Worm (Caenorhabditis elegans): Measurements from ENCODE around the gene C02F5.14.
A peak's percentile ranks its signal among the peaks of the same experiment; 100 is the strongest.

Gene C02F5.14

ce11 chrIII:8201760-8202159 lies 33.6 kb downstream of the C02F5.14 start (continued):
- TF ChIP-seq lin-13 (GFP tag; optimal IDR thresholded peaks at IDR 0.05) (no peak), jun-1 (tag; optimal IDR thresholded peaks at IDR 0.05) (no peak), unc-130 (tag; optimal IDR thresholded peaks at IDR 0.05) (no peak), grh-1 (GFP tag; IDR thresholded peaks at IDR 0.05) (no peak), fkh-8 (tag; optimal IDR thresholded peaks at IDR 0.05) (peak; percentile 79), ces-1 (GFP tag; optimal IDR thresholded peaks at IDR 0.05) (no peak), C04F5.9 (tag; optimal IDR thresholded peaks at IDR 0.05) (no peak), swsn-7 (tag; optimal IDR thresholded peaks at IDR 0.05) (peak; percentile 56), lin-35 (GFP tag; optimal IDR thresholded peaks at IDR 0.05) (peak in 1 of 2 experiments; percentile 51), lir-3 (tag; optimal IDR thresholded peaks at IDR 0.05; ENCODE audit: poor library complexity) (peak; percentile 19), nhr-76 (tag; optimal IDR thresholded peaks at IDR 0.05) (no peak), lin-39 (tag; optimal IDR thresholded peaks at IDR 0.05) (no peak), hlh-17 (GFP tag; optimal IDR thresholded peaks at IDR 0.05; ENCODE audit: borderline replicate concordance) (no peak), lin-14 (GFP tag; optimal IDR thresholded peaks at IDR 0.05) (peak; percentile 94), pqm-1 (tag; optimal IDR thresholded peaks at IDR 0.05) (no peak), snpc-4 (tag; optimal IDR thresholded peaks at IDR 0.05) (no peak), unc-30 (tag; optimal IDR thresholded peaks at IDR 0.05) (no peak), nhr-28 (tag; optimal IDR thresholded peaks at IDR 0.05) (no peak), ceh-90 (tag; optimal IDR thresholded peaks at IDR 0.05) (no peak), skn-1 (tag; optimal IDR thresholded peaks at IDR 0.05) (peak; percentile 42), blmp-1 (tag; optimal IDR thresholded peaks at IDR 0.05) (no peak), ceh-82 (tag; optimal IDR thresholded peaks at IDR 0.05) (peak in 2 of 3 experiments; percentile 17 to 55), unc-98 (GFP tag; IDR thresholded peaks at IDR 0.05) (0 out of 2 replicates have a peak, but pooled peaks have one; percentile 10), mep-1 (tag; optimal IDR thresholded peaks at IDR 0.05) (peak; percentile 26), ama-1 (optimal IDR thresholded peaks at IDR 0.05) (no peak), nhr-85 (tag) (no peak), fkh-4 (tag; optimal IDR thresholded peaks at IDR 0.05; ENCODE audit: borderline replicate concordance) (no peak), sptf-1 (tag; optimal IDR thresholded peaks at IDR 0.05) (no peak), C16A3.4 (tag; optimal IDR thresholded peaks at IDR 0.05) (no peak), nhr-90 (tag; optimal IDR thresholded peaks at IDR 0.05; ENCODE audit: poor library complexity) (no peak), ceh-88 (GFP tag; IDR thresholded peaks at IDR 0.05) (no peak), irx-1 (tag; optimal IDR thresholded peaks at IDR 0.05) (no peak)

- TF ChIP-seq efl-3 (GFP tag; optimal IDR thresholded peaks at IDR 0.05) (no peak), nhr-47 (tag; optimal IDR thresholded peaks at IDR 0.05) (no peak), egl-13 (tag; optimal IDR thresholded peaks at IDR 0.05) (no peak), nhr-85 (tag) (no peak), ets-5 (GFP tag; IDR thresholded peaks at IDR 0.05) (no peak), swsn-7 (tag; optimal IDR thresholded peaks at IDR 0.05) (no peak), mab-9 (GFP tag; IDR thresholded peaks at IDR 0.05) (no peak)
These were observed 34.2 kb downstream of the C02F5.14 start, which contains the start of gene unc-36 for ce11 chrIII:8201117-8201516. TSS of gene unc-36 (minus strand) at chrIII:8201217.

- TF ChIP-seq lin-13 (GFP tag; optimal IDR thresholded peaks at IDR 0.05) (no peak), lin-15B (tag; optimal IDR thresholded peaks at IDR 0.05) (no peak), fos-1 (tag; optimal IDR thresholded peaks at IDR 0.05) (no peak), nhr-237 (tag; optimal IDR thresholded peaks at IDR 0.05) (no peak), fkh-4 (tag; optimal IDR thresholded peaks at IDR 0.05; ENCODE audit: borderline replicate concordance) (no peak), aha-1 (tag; optimal IDR thresholded peaks at IDR 0.05) (no peak), lin-14 (GFP tag; optimal IDR thresholded peaks at IDR 0.05) (no peak), ets-5 (GFP tag; IDR thresholded peaks at IDR 0.05) (no peak), sup-37 (GFP tag; optimal IDR thresholded peaks at IDR 0.05) (no peak)
These were observed 36.3 kb downstream of the C02F5.14 start for ce11 chrIII:8199060-8199459.

Data from whole organism, L1 larva.